Fruit fly (Drosophila melanogaster) whole organism, embryonic: ENCODE data around the gene moody.

ENCODE experiments used
- Abd-B ChIP-seq: fragments of 200-800 bp; sonication (Bioruptor generic); optimal IDR thresholded peaks from 2 replicates; lab custom pipeline; 2018; ENCODE audit warnings: missing biosample characterization, mild to moderate bottlenecking, missing genetic modification characterization, moderate library complexity
- Atf3 ChIP-seq: fragments of 200-800 bp; sonication (Bioruptor generic); optimal IDR thresholded peaks from 3 replicates; lab custom pipeline; 2016; ENCODE audit warnings: missing biosample characterization, missing genetic modification characterization
- B-H1 ChIP-seq: fragments of 200-800 bp; sonication (Bioruptor generic); IDR thresholded peaks from 3 replicates; pipeline ENCODE4 v1.3.6; 2022; ENCODE audit warnings: missing biosample characterization, missing genetic modification characterization
- CG10321 ChIP-seq: fragments of 200-800 bp; sonication (Bioruptor generic); IDR thresholded peaks from 2 replicates; pipeline ENCODE4 v1.3.6; 2022; ENCODE audit warnings: missing biosample characterization, missing genetic modification characterization
- CG10431 ChIP-seq: fragments of 200-800 bp; sonication (Bioruptor generic); optimal IDR thresholded peaks from 3 replicates; lab custom pipeline; 2018; ENCODE audit warnings: missing biosample characterization, mild to moderate bottlenecking, missing genetic modification characterization
- CG10462 ChIP-seq: fragments of 200-800 bp; sonication (Bioruptor generic); optimal IDR thresholded peaks from 2 replicates; lab custom pipeline; 2016; ENCODE audit warnings: missing biosample characterization, missing genetic modification characterization
- CG13775 ChIP-seq: fragments of 200-800 bp; sonication (Bioruptor generic); optimal IDR thresholded peaks from 3 replicates; lab custom pipeline; 2017; ENCODE audit warnings: missing biosample characterization, mild to moderate bottlenecking, missing genetic modification characterization
- CG14965 ChIP-seq: fragments of 200-800 bp; sonication (Bioruptor generic); optimal IDR thresholded peaks from 2 replicates; lab custom pipeline; 2016; ENCODE audit warnings: missing biosample characterization, missing genetic modification characterization, borderline replicate concordance
- CG17328 ChIP-seq: fragments of 200-800 bp; sonication (Bioruptor generic); IDR thresholded peaks from 2 replicates; pipeline ENCODE4 v1.3.6; 2022; ENCODE audit warnings: missing biosample characterization, missing genetic modification characterization
- CG17385 ChIP-seq: fragments of 200-800 bp; sonication (Bioruptor generic); optimal IDR thresholded peaks from 3 replicates; lab custom pipeline; 2018; ENCODE audit warnings: missing biosample characterization, mild to moderate bottlenecking, missing genetic modification characterization
- CG17912 ChIP-seq: fragments of 200-800 bp; sonication (Bioruptor generic); optimal IDR thresholded peaks from 2 replicates; lab custom pipeline; 2018; ENCODE audit warnings: missing biosample characterization, mild to moderate bottlenecking, missing genetic modification characterization
- CG2712 ChIP-seq: fragments of 200-800 bp; optimal IDR thresholded peaks from 3 replicates; lab custom pipeline; 2019; ENCODE audit warnings: missing biosample characterization, mild to moderate bottlenecking, missing genetic modification characterization, moderate library complexity
- CG31224 ChIP-seq: fragments of 200-800 bp; sonication (Bioruptor generic); IDR thresholded peaks from 2 replicates; pipeline ENCODE4 v1.3.6; 2022; ENCODE audit warnings: missing biosample characterization, missing genetic modification characterization
- CG31388 ChIP-seq: fragments of 200-800 bp; sonication (Bioruptor generic); optimal IDR thresholded peaks from 2 replicates; lab custom pipeline; 2016; ENCODE audit warnings: missing biosample characterization, missing genetic modification characterization
- CG3163 ChIP-seq: fragments of 200-800 bp; sonication (Bioruptor generic); optimal IDR thresholded peaks from 3 replicates; lab custom pipeline; 2016; ENCODE audit warnings: missing biosample characterization, missing genetic modification characterization
- CG4282 ChIP-seq: fragments of 200-800 bp; sonication (Bioruptor generic); optimal IDR thresholded peaks from 2 replicates; lab custom pipeline; 2016; ENCODE audit warnings: missing biosample characterization, missing genetic modification characterization
- CG43689 ChIP-seq: fragments of 200-800 bp; sonication (Bioruptor generic); IDR thresholded peaks from 2 replicates; pipeline ENCODE4 v1.3.6; 2022; ENCODE audit warnings: missing biosample characterization, missing genetic modification characterization
- CG6765 ChIP-seq: fragments of 200-800 bp; sonication (Bioruptor generic); optimal IDR thresholded peaks from 3 replicates; lab custom pipeline; 2017; ENCODE audit warnings: missing biosample characterization, mild to moderate bottlenecking, missing genetic modification characterization
- CG8924 ChIP-seq: fragments of 200-800 bp; optimal IDR thresholded peaks from 3 replicates; lab custom pipeline; 2019; ENCODE audit warnings: missing biosample characterization, mild to moderate bottlenecking, missing genetic modification characterization, moderate library complexity
- CG9215 ChIP-seq: fragments of 200-800 bp; sonication (Bioruptor generic); IDR thresholded peaks from 2 replicates; pipeline ENCODE4 v1.3.6; 2022; ENCODE audit warnings: missing biosample characterization, missing genetic modification characterization
- Deaf1 ChIP-seq: fragments of 200-800 bp; optimal IDR thresholded peaks from 3 replicates; lab custom pipeline; 2019; ENCODE audit warnings: missing biosample characterization, mild to moderate bottlenecking, missing genetic modification characterization, moderate library complexity
- Dip2 ChIP-seq: fragments of 200-800 bp; sonication (Bioruptor generic); IDR thresholded peaks from 2 replicates; pipeline ENCODE4 v1.3.6; 2022; ENCODE audit warnings: missing biosample characterization, missing genetic modification characterization
- Ets65A ChIP-seq: fragments of 200-800 bp; sonication (Bioruptor generic); peaks from one replicate; lab custom pipeline; 2016; ENCODE audit warnings: missing biosample characterization, missing genetic modification characterization
- HLH3B ChIP-seq: fragments of 200-800 bp; sonication (Bioruptor generic); IDR thresholded peaks from 2 replicates; pipeline ENCODE4 v1.3.6; 2022; ENCODE audit warnings: missing biosample characterization, missing genetic modification characterization
- HLH4C ChIP-seq: fragments of 200-800 bp; sonication (Bioruptor generic); IDR thresholded peaks from 3 replicates; pipeline ENCODE4 v1.3.6; 2022; ENCODE audit warnings: missing biosample characterization, missing genetic modification characterization; ENCODE audit not compliant: partially characterized antibody
- Hr3 ChIP-seq: fragments of 200-800 bp; sonication (Bioruptor generic); optimal IDR thresholded peaks from 3 replicates; lab custom pipeline; 2016; ENCODE audit warnings: missing biosample characterization, missing genetic modification characterization
- NFAT ChIP-seq: fragments of 200-800 bp; sonication (Bioruptor generic); IDR thresholded peaks from 2 replicates; pipeline ENCODE4 v1.3.6; 2022; ENCODE audit warnings: missing biosample characterization, missing genetic modification characterization
- Sox102F ChIP-seq: fragments of 200-800 bp; sonication (Bioruptor generic); optimal IDR thresholded peaks from 2 replicates; lab custom pipeline; 2018; ENCODE audit warnings: missing biosample characterization, mild to moderate bottlenecking, missing genetic modification characterization, moderate library complexity
- Trl ChIP-seq, 3 experiments: fragments of >200 bp in 2 of 3; fragments of 200-800 bp in 1 of 3; sonication (Bioruptor generic) in 1 of 3; optimal IDR thresholded peaks; 2 replicates in 1 of 3; 3 replicates in 2 of 3; lab custom pipeline; 2016 to 2017; ENCODE audit warnings: missing biosample characterization in 1 of 3, missing genetic modification characterization in 1 of 3
- br ChIP-seq: fragments of >200 bp; optimal IDR thresholded peaks from 2 replicates; lab custom pipeline; 2017
- bsh ChIP-seq, 2 experiments: fragments of 200-800 bp; sonication (Bioruptor generic); optimal IDR thresholded peaks; 2 replicates each; lab custom pipeline; 2017 to 2018; ENCODE audit warnings: mild to moderate bottlenecking in 2 of 2, missing biosample characterization in 2 of 2, missing genetic modification characterization in 2 of 2, moderate library complexity in 1 of 2
- btn ChIP-seq: fragments of 200-800 bp; sonication (Bioruptor generic); optimal IDR thresholded peaks from 2 replicates; lab custom pipeline; 2016; ENCODE audit warnings: missing biosample characterization, missing genetic modification characterization
- chif ChIP-seq, 2 experiments: fragments of 200-800 bp; sonication (Bioruptor generic); optimal IDR thresholded peaks; 3 replicates each; lab custom pipeline; 2016; ENCODE audit warnings: missing biosample characterization in 2 of 2, missing genetic modification characterization in 2 of 2
- chn ChIP-seq: fragments of 200-800 bp; sonication (Bioruptor generic); optimal IDR thresholded peaks from 2 replicates; lab custom pipeline; 2016; ENCODE audit warnings: missing biosample characterization, missing genetic modification characterization
- danr ChIP-seq: fragments of 200-800 bp; sonication (Bioruptor generic); IDR thresholded peaks from 2 replicates; pipeline ENCODE4 v1.3.6; 2022; ENCODE audit warnings: missing biosample characterization, missing genetic modification characterization
- fd3F ChIP-seq: fragments of 200-800 bp; sonication (Bioruptor generic); optimal IDR thresholded peaks from 2 replicates; lab custom pipeline; 2018; ENCODE audit warnings: missing biosample characterization, mild to moderate bottlenecking, missing genetic modification characterization, moderate library complexity
- gcm ChIP-seq: fragments of 200-800 bp; sonication (Bioruptor generic); optimal IDR thresholded peaks from 2 replicates; lab custom pipeline; 2019; ENCODE audit warnings: missing biosample characterization, mild to moderate bottlenecking, missing genetic modification characterization, moderate library complexity
- gfzf ChIP-seq: fragments of 200-800 bp; sonication (Bioruptor generic); optimal IDR thresholded peaks from 2 replicates; lab custom pipeline; 2016; ENCODE audit warnings: missing biosample characterization, mild to moderate bottlenecking, missing genetic modification characterization, moderate library complexity
- gsb ChIP-seq: fragments of 200-800 bp; sonication (Bioruptor generic); IDR thresholded peaks from 2 replicates; pipeline ENCODE4 v1.3.6; 2022; ENCODE audit warnings: missing biosample characterization, missing genetic modification characterization
- gsb-n ChIP-seq: fragments of 200-800 bp; sonication (Bioruptor generic); optimal IDR thresholded peaks from 3 replicates; lab custom pipeline; 2018; ENCODE audit warnings: missing biosample characterization, mild to moderate bottlenecking, missing genetic modification characterization
- jumu ChIP-seq: fragments of 200-800 bp; sonication (Bioruptor generic); optimal IDR thresholded peaks from 3 replicates; lab custom pipeline; 2016; ENCODE audit warnings: missing biosample characterization, missing genetic modification characterization
- nau ChIP-seq: fragments of 200-800 bp; sonication (Bioruptor generic); optimal IDR thresholded peaks from 3 replicates; lab custom pipeline; 2017; ENCODE audit warnings: missing biosample characterization, mild to moderate bottlenecking, missing genetic modification characterization, missing genetic modification reagents
- nom ChIP-seq: fragments of 200-800 bp; sonication (Bioruptor generic); optimal IDR thresholded peaks from 2 replicates; lab custom pipeline; 2017; ENCODE audit warnings: missing biosample characterization, missing genetic modification characterization, mild to moderate bottlenecking, moderate library complexity, missing genetic modification reagents
- slou ChIP-seq: fragments of 200-800 bp; sonication (Bioruptor generic); optimal IDR thresholded peaks from 3 replicates; lab custom pipeline; 2016; ENCODE audit warnings: missing biosample characterization, missing genetic modification characterization
- stc ChIP-seq: fragments of 200-800 bp; sonication (Bioruptor generic); IDR thresholded peaks from 2 replicates; pipeline ENCODE4 v1.3.6; 2022; ENCODE audit warnings: missing biosample characterization, missing genetic modification characterization
- sug ChIP-seq: fragments of 200-800 bp; optimal IDR thresholded peaks from 2 replicates; lab custom pipeline; 2019; ENCODE audit warnings: missing biosample characterization, mild to moderate bottlenecking, missing genetic modification characterization, moderate library complexity
- trh ChIP-seq: fragments of 200-800 bp; sonication (Bioruptor generic); optimal IDR thresholded peaks from 2 replicates; lab custom pipeline; 2016; ENCODE audit warnings: missing biosample characterization, missing genetic modification characterization
- twi ChIP-seq: fragments of 200-800 bp; optimal IDR thresholded peaks from 2 replicates; lab custom pipeline; 2019; ENCODE audit warnings: missing biosample characterization, mild to moderate bottlenecking, missing genetic modification characterization, moderate library complexity
- usp ChIP-seq: fragments of >200 bp; optimal IDR thresholded peaks from 2 replicates; lab custom pipeline; 2017; ENCODE audit warnings: missing biosample characterization, missing genetic modification characterization
- vfl ChIP-seq: fragments of 200-800 bp; sonication (Bioruptor generic); optimal IDR thresholded peaks from 2 replicates; lab custom pipeline; 2016; ENCODE audit warnings: missing biosample characterization, missing genetic modification characterization
- zen ChIP-seq: fragments of 200-800 bp; sonication (Bioruptor generic); optimal IDR thresholded peaks from 3 replicates; lab custom pipeline; 2018; ENCODE audit warnings: missing biosample characterization, mild to moderate bottlenecking, missing genetic modification characterization, moderate library complexity

Gene moody

dm6 chrX:2005840-2006239 lies 44.1 kb downstream of the moody start (continued):
- TF ChIP-seq CG10462 (GFP tag; lab: Kevin White, UChicago) (peak; percentile 41), CG17912 (peak; percentile 92), Dip2 (GFP tag; lab: Robert Waterston, UW) (peak; percentile 90), CG10321 (no peak), NFAT (0 out of 2 replicates have a peak, but pooled peaks have one; percentile 15), CG17385 (peak; percentile 77), stc (peak; percentile 60), Hr3 (peak; percentile 7), CG13775 (GFP tag; lab: Kevin White, UChicago) (peak; percentile 68), gsb-n (tag; lab: Kevin White, UChicago) (peak; percentile 57), CG17328 (0 out of 2 replicates have a peak, but pooled peaks have one; percentile 15), gfzf (GFP tag; lab: Kevin White, UChicago) (peak; percentile 17), twi (tag; lab: Kevin White, UChicago) (peak; percentile 35), nom (GFP tag; lab: Kevin White, UChicago) (peak; percentile 39), CG31224 (GFP tag; lab: Robert Waterston, UW) (0 out of 2 replicates have a peak, but pooled peaks have one; percentile 11), nau (GFP tag; lab: Kevin White, UChicago) (no peak), HLH3B (peak; percentile 52; the same call in 1 of the 2 replicates), CG10431 (GFP tag; lab: Kevin White, UChicago) (peak; percentile 75), CG8924 (no peak), br (lab: Kevin White, UChicago) (no peak), Trl (optimal IDR thresholded peaks at IDR 0.05; lab: Kevin White, UChicago) (no peak), Trl (GFP tag; optimal IDR thresholded peaks at IDR 0.05; lab: Kevin White, UChicago) (peak; percentile 74), Deaf1 (tag; lab: Kevin White, UChicago) (peak; percentile 28), chif (GFP tag; optimal IDR thresholded peaks at IDR 0.05; lab: Kevin White, UChicago) (peak; percentile 14 to 64), gsb (GFP tag; lab: Robert Waterston, UW) (peak; percentile 39; the same call in 1 of the 2 replicates), jumu (GFP tag; lab: Kevin White, UChicago) (no peak), Ets65A (GFP tag; lab: Kevin White, UChicago) (peak; percentile 98), danr (GFP tag; lab: Robert Waterston, UW) (no peak), gcm (peak; percentile 62), CG6765 (GFP tag; lab: Kevin White, UChicago) (peak; percentile 81), sug (tag; lab: Kevin White, UChicago) (peak; percentile 53), HLH4C (GFP tag; lab: Robert Waterston, UW) (no peak), trh (peak; percentile 26), chn (GFP tag; lab: Kevin White, UChicago) (peak; percentile 41), CG2712 (tag; lab: Kevin White, UChicago) (peak; percentile 61), Sox102F (GFP tag; lab: Kevin White, UChicago) (no peak), zen (tag; lab: Kevin White, UChicago) (peak; percentile 49), CG14965 (peak; percentile 26), CG43689 (peak; percentile 29; the same call in 1 of the 2 replicates), vfl (no peak), Abd-B (no peak), CG31388 (GFP tag; lab: Kevin White, UChicago) (no peak), btn (GFP tag; lab: Kevin White, UChicago) (peak; percentile 63), bsh (GFP tag; optimal IDR thresholded peaks at IDR 0.05; lab: Kevin White, UChicago) (peak in 1 of 2 experiments; percentile 60), usp (GFP tag; lab: Kevin White, UChicago) (no peak), CG9215 (GFP tag; lab: Robert Waterston, UW) (no peak), B-H1 (peak; percentile 40; the same call in 1 of the 3 replicates), fd3F (GFP tag; lab: Kevin White, UChicago) (peak; percentile 42), Atf3 (GFP tag; lab: Kevin White, UChicago) (peak; percentile 53), CG3163 (GFP tag; lab: Kevin White, UChicago) (peak; percentile 58), CG4282 (GFP tag; lab: Kevin White, UChicago) (no peak), slou (peak; percentile 23)
